Fruit fly (Drosophila melanogaster) whole organism, embryonic: ENCODE results near the gene Sr-CIII.

Experiments
- Abd-B ChIP-seq: fragments of 200-800 bp; sonication (Bioruptor generic); optimal IDR thresholded peaks from 2 replicates; lab custom pipeline; 2018; ENCODE audit warnings: missing biosample characterization, mild to moderate bottlenecking, missing genetic modification characterization, moderate library complexity
- Aef1 ChIP-seq: fragments of 200-800 bp; sonication (Bioruptor generic); IDR thresholded peaks from 3 replicates; pipeline ENCODE4 v1.3.6; 2022; ENCODE audit warnings: missing biosample characterization, missing genetic modification characterization
- CG12219 ChIP-seq: fragments of 200-800 bp; sonication (Bioruptor generic); optimal IDR thresholded peaks from 3 replicates; lab custom pipeline; 2018; ENCODE audit warnings: missing biosample characterization, mild to moderate bottlenecking, missing genetic modification characterization
- CG12391 ChIP-seq: fragments of 200-800 bp; sonication (Bioruptor generic); optimal IDR thresholded peaks from 3 replicates; lab custom pipeline; 2018; ENCODE audit warnings: missing biosample characterization, mild to moderate bottlenecking, missing genetic modification characterization, moderate library complexity
- CG14014 ChIP-seq: fragments of 200-800 bp; sonication (Bioruptor generic); IDR thresholded peaks from 2 replicates; pipeline ENCODE4 v1.3.6; 2022; ENCODE audit warnings: missing biosample characterization, missing genetic modification characterization
- CG1602 ChIP-seq: fragments of 200-800 bp; sonication (Bioruptor generic); optimal IDR thresholded peaks from 3 replicates; lab custom pipeline; 2016; ENCODE audit warnings: missing biosample characterization, missing genetic modification characterization
- CG17328 ChIP-seq: fragments of 200-800 bp; sonication (Bioruptor generic); IDR thresholded peaks from 2 replicates; pipeline ENCODE4 v1.3.6; 2022; ENCODE audit warnings: missing biosample characterization, missing genetic modification characterization
- CG1792 ChIP-seq: fragments of 200-800 bp; sonication (Bioruptor generic); optimal IDR thresholded peaks from 2 replicates; lab custom pipeline; 2016; ENCODE audit warnings: missing biosample characterization, missing genetic modification characterization
- CG18599 ChIP-seq: fragments of 200-800 bp; sonication (Bioruptor generic); optimal IDR thresholded peaks from 3 replicates; lab custom pipeline; 2017; ENCODE audit warnings: missing biosample characterization, missing genetic modification characterization, mild to moderate bottlenecking, moderate library complexity, missing genetic modification reagents
- CG18619 ChIP-seq: fragments of 200-800 bp; sonication (Bioruptor generic); optimal IDR thresholded peaks from 3 replicates; lab custom pipeline; 2017; ENCODE audit warnings: missing biosample characterization, mild to moderate bottlenecking, missing genetic modification characterization
- CG2202 ChIP-seq: fragments of 200-800 bp; sonication (Bioruptor generic); optimal IDR thresholded peaks from 2 replicates; lab custom pipeline; 2018; ENCODE audit warnings: missing biosample characterization, mild to moderate bottlenecking, missing genetic modification characterization
- CG31224 ChIP-seq: fragments of 200-800 bp; sonication (Bioruptor generic); IDR thresholded peaks from 2 replicates; pipeline ENCODE4 v1.3.6; 2022; ENCODE audit warnings: missing biosample characterization, missing genetic modification characterization
- CG31441 ChIP-seq: fragments of 200-800 bp; sonication (Bioruptor generic); IDR thresholded peaks from 2 replicates; pipeline ENCODE4 v1.3.6; 2022; ENCODE audit warnings: missing biosample characterization, missing genetic modification characterization
- CG34422 ChIP-seq: fragments of 200-800 bp; sonication (Bioruptor generic); IDR thresholded peaks from 3 replicates; pipeline ENCODE4 v1.3.6; 2022; ENCODE audit warnings: missing biosample characterization, missing genetic modification characterization
- CG6272 ChIP-seq: fragments of 200-800 bp; sonication (Bioruptor generic); IDR thresholded peaks from 2 replicates; pipeline ENCODE4 v1.3.6; 2022; ENCODE audit warnings: missing biosample characterization, missing genetic modification characterization
- CoRest ChIP-seq: fragments of 200-800 bp; sonication (Bioruptor generic); optimal IDR thresholded peaks from 3 replicates; lab custom pipeline; 2018; ENCODE audit warnings: missing biosample characterization, mild to moderate bottlenecking, missing genetic modification characterization, moderate library complexity
- Dll ChIP-seq: fragments of 200-800 bp; sonication (Bioruptor generic); IDR thresholded peaks from 4 replicates; pipeline ENCODE4 v1.3.6; 2022; ENCODE audit warnings: missing biosample characterization, missing genetic modification characterization; ENCODE audit not compliant: partially characterized antibody
- Dp ChIP-seq: fragments of 200-800 bp; sonication (Bioruptor generic); optimal IDR thresholded peaks from 2 replicates; lab custom pipeline; 2018; ENCODE audit warnings: missing biosample characterization, mild to moderate bottlenecking, missing genetic modification characterization, moderate library complexity
- ERR ChIP-seq: fragments of 200-800 bp; sonication (Bioruptor generic); optimal IDR thresholded peaks from 2 replicates; lab custom pipeline; 2016; ENCODE audit warnings: missing biosample characterization, missing genetic modification characterization
- Hey ChIP-seq: fragments of 200-800 bp; sonication (Bioruptor generic); optimal IDR thresholded peaks from 3 replicates; lab custom pipeline; 2018; ENCODE audit warnings: missing biosample characterization, mild to moderate bottlenecking, missing genetic modification characterization
- Jarid2 ChIP-seq: fragments of 200-800 bp; sonication (Bioruptor generic); optimal IDR thresholded peaks from 3 replicates; lab custom pipeline; 2017; ENCODE audit warnings: mild to moderate bottlenecking, missing biosample characterization, missing genetic modification reagents, missing genetic modification characterization
- MESR4 ChIP-seq: fragments of 200-800 bp; sonication (Bioruptor generic); optimal IDR thresholded peaks from 2 replicates; lab custom pipeline; 2018; ENCODE audit warnings: missing biosample characterization, mild to moderate bottlenecking, missing genetic modification characterization, moderate library complexity
- Myb ChIP-seq: fragments of 200-800 bp; sonication (Bioruptor generic); optimal IDR thresholded peaks from 2 replicates; lab custom pipeline; 2016; ENCODE audit warnings: missing biosample characterization, missing genetic modification characterization
- Neu2 ChIP-seq: fragments of 200-800 bp; sonication (Bioruptor generic); optimal IDR thresholded peaks from 3 replicates; lab custom pipeline; 2016; ENCODE audit warnings: missing biosample characterization, missing genetic modification characterization, borderline replicate concordance
- Oli ChIP-seq: fragments of 200-800 bp; sonication (Bioruptor generic); optimal IDR thresholded peaks from 2 replicates; lab custom pipeline; 2018; ENCODE audit warnings: missing biosample characterization, mild to moderate bottlenecking, missing genetic modification characterization, moderate library complexity
- Opbp ChIP-seq: fragments of 200-800 bp; sonication (Bioruptor generic); IDR thresholded peaks from 3 replicates; pipeline ENCODE4 v1.3.6; 2022; ENCODE audit warnings: missing biosample characterization, missing genetic modification characterization; ENCODE audit not compliant: partially characterized antibody
- Ptx1 ChIP-seq: fragments of 200-800 bp; sonication (Bioruptor generic); IDR thresholded peaks from 2 replicates; pipeline ENCODE4 v1.3.6; 2022; ENCODE audit warnings: missing biosample characterization, missing genetic modification characterization
- Xrp1 ChIP-seq: fragments of 200-800 bp; sonication (Bioruptor generic); IDR thresholded peaks from 2 replicates; pipeline ENCODE4 v1.3.6; 2022; ENCODE audit warnings: missing biosample characterization, missing genetic modification characterization
- aop ChIP-seq: fragments of 200-800 bp; sonication (Bioruptor generic); IDR thresholded peaks from 2 replicates; pipeline ENCODE4 v1.3.6; 2022; ENCODE audit warnings: missing biosample characterization, missing genetic modification characterization
- bbx ChIP-seq: fragments of 200-800 bp; sonication (Bioruptor generic); IDR thresholded peaks from 2 replicates; pipeline ENCODE4 v1.3.6; 2022; ENCODE audit warnings: missing biosample characterization, missing genetic modification characterization; ENCODE audit not compliant: partially characterized antibody
- br ChIP-seq: fragments of >200 bp; optimal IDR thresholded peaks from 2 replicates; lab custom pipeline; 2017
- cato ChIP-seq: fragments of 200-800 bp; sonication (Bioruptor generic); optimal IDR thresholded peaks from 2 replicates; lab custom pipeline; 2016; ENCODE audit warnings: missing biosample characterization, missing genetic modification characterization, borderline replicate concordance
- ci ChIP-seq: fragments of 200-800 bp; sonication (Bioruptor generic); IDR thresholded peaks from 3 replicates; pipeline ENCODE4 v1.3.6; 2022; ENCODE audit warnings: missing biosample characterization, missing genetic modification characterization
- disco-r ChIP-seq: fragments of 200-800 bp; sonication (Bioruptor generic); optimal IDR thresholded peaks from 2 replicates; lab custom pipeline; 2016; ENCODE audit warnings: missing biosample characterization, missing genetic modification characterization
- eve ChIP-seq, 2 experiments: fragments of >200 bp; optimal IDR thresholded peaks; 2 replicates each; lab custom pipeline; 2017; ENCODE audit warnings: missing biosample characterization in 2 of 2, missing genetic modification characterization in 2 of 2
- fd96Cb ChIP-seq: fragments of 200-800 bp; sonication (Bioruptor generic); optimal IDR thresholded peaks from 2 replicates; lab custom pipeline; 2018; ENCODE audit warnings: missing biosample characterization, mild to moderate bottlenecking, missing genetic modification characterization, moderate library complexity
- gcm2 ChIP-seq: fragments of 200-800 bp; sonication (Bioruptor generic); optimal IDR thresholded peaks from 2 replicates; lab custom pipeline; 2016; ENCODE audit warnings: missing biosample characterization, missing genetic modification characterization
- gem ChIP-seq: fragments of 200-800 bp; sonication (Bioruptor generic); optimal IDR thresholded peaks from 2 replicates; lab custom pipeline; 2019; ENCODE audit warnings: missing biosample characterization, mild to moderate bottlenecking, missing genetic modification characterization, moderate library complexity
- h ChIP-seq: fragments of >200 bp; optimal IDR thresholded peaks from 2 replicates; lab custom pipeline; 2017
- knrl ChIP-seq: fragments of 200-800 bp; sonication (Bioruptor generic); IDR thresholded peaks from 3 replicates; pipeline ENCODE4 v1.3.6; 2022; ENCODE audit warnings: missing biosample characterization, missing genetic modification characterization; ENCODE audit not compliant: partially characterized antibody
- lab ChIP-seq: fragments of 200-800 bp; sonication (Bioruptor generic); optimal IDR thresholded peaks from 3 replicates; lab custom pipeline; 2017; ENCODE audit warnings: missing biosample characterization, missing genetic modification characterization, mild to moderate bottlenecking, moderate library complexity, missing genetic modification reagents
- luna ChIP-seq: fragments of 200-800 bp; sonication (Bioruptor generic); optimal IDR thresholded peaks from 2 replicates; lab custom pipeline; 2016; ENCODE audit warnings: missing biosample characterization, missing genetic modification characterization
- pb ChIP-seq: fragments of 200-800 bp; sonication (Bioruptor generic); optimal IDR thresholded peaks from 3 replicates; lab custom pipeline; 2016; ENCODE audit warnings: missing biosample characterization, missing genetic modification characterization
- prd ChIP-seq, 3 experiments: fragments of >200 bp in 2 of 3; fragments of 200-800 bp in 1 of 3; sonication (Bioruptor generic) in 1 of 3; optimal IDR thresholded peaks in 2 of 3; IDR thresholded peaks in 1 of 3; 2 replicates in 2 of 3; 3 replicates in 1 of 3; pipeline versions ENCODE4 v1.3.6 to Lab custom; 2017 to 2022; ENCODE audit warnings: missing biosample characterization in 1 of 3, missing genetic modification characterization in 1 of 3
- ranshi ChIP-seq: fragments of 200-800 bp; sonication (Bioruptor generic); IDR thresholded peaks from 2 replicates; pipeline ENCODE4 v1.3.6; 2022; ENCODE audit warnings: missing biosample characterization, missing genetic modification characterization
- row ChIP-seq: fragments of 200-800 bp; sonication (Bioruptor generic); IDR thresholded peaks from 3 replicates; pipeline ENCODE4 v1.3.6; 2022; ENCODE audit warnings: missing biosample characterization, missing genetic modification characterization
- sqz ChIP-seq: fragments of 200-800 bp; sonication (Bioruptor generic); optimal IDR thresholded peaks from 3 replicates; lab custom pipeline; 2018; ENCODE audit warnings: missing biosample characterization, mild to moderate bottlenecking, missing genetic modification characterization
- sug ChIP-seq: fragments of 200-800 bp; optimal IDR thresholded peaks from 2 replicates; lab custom pipeline; 2019; ENCODE audit warnings: missing biosample characterization, mild to moderate bottlenecking, missing genetic modification characterization, moderate library complexity
- tgo ChIP-seq: fragments of 200-800 bp; sonication (Bioruptor generic); IDR thresholded peaks from 3 replicates; pipeline ENCODE4 v1.3.6; 2022; ENCODE audit warnings: missing biosample characterization, missing genetic modification characterization
- trem ChIP-seq: fragments of 200-800 bp; optimal IDR thresholded peaks from 3 replicates; lab custom pipeline; 2019; ENCODE audit warnings: missing biosample characterization, mild to moderate bottlenecking, missing genetic modification characterization, moderate library complexity
- tup ChIP-seq: fragments of 200-800 bp; sonication (Bioruptor generic); optimal IDR thresholded peaks from 2 replicates; lab custom pipeline; 2016; ENCODE audit warnings: missing biosample characterization, mild to moderate bottlenecking, missing genetic modification characterization, moderate library complexity

Gene Sr-CIII

dm6 chr2L:4084166-4084565 is 36.0 kb upstream of the Sr-CIII start (continued):
- TF ChIP-seq Abd-B (GFP tag; lab: Kevin White, UChicago): no peak
- no peak for TF ChIP-seq Oli
- TF ChIP-seq fd96Cb (tag; lab: Kevin White, UChicago): no peak
- TF ChIP-seq cato (GFP tag; lab: Kevin White, UChicago): no peak
- no peak for TF ChIP-seq CG17328
- no peak for TF ChIP-seq CG18619 (GFP tag; lab: Kevin White, UChicago)
- no peak for TF ChIP-seq CoRest (tag; lab: Kevin White, UChicago)
- no peak for TF ChIP-seq Myb (GFP tag; lab: Kevin White, UChicago)
- TF ChIP-seq Hey (tag; lab: Kevin White, UChicago): no peak
- no peak for TF ChIP-seq disco-r (GFP tag; lab: Kevin White, UChicago)
- TF ChIP-seq tgo: no peak
- no peak for TF ChIP-seq CG1792 (GFP tag; lab: Kevin White, UChicago)
- TF ChIP-seq Dll: no peak
- no peak for TF ChIP-seq Jarid2 (GFP tag; lab: Kevin White, UChicago)
- TF ChIP-seq ranshi (GFP tag; lab: Robert Waterston, UW): no peak
- TF ChIP-seq Dp: no peak
- no peak for TF ChIP-seq luna
- peak; percentile 40; the same call in 1 of the 2 replicates for TF ChIP-seq Ptx1 (GFP tag; lab: Robert Waterston, UW)
- TF ChIP-seq CG34422 (GFP tag; lab: Robert Waterston, UW): no peak
- TF ChIP-seq Aef1 (GFP tag; lab: Robert Waterston, UW): no peak
- TF ChIP-seq gem (tag; lab: Kevin White, UChicago): peak; percentile 53
- peak in 1 of 2 experiments; percentile 18 for TF ChIP-seq eve (GFP tag; optimal IDR thresholded peaks at IDR 0.05; lab: Kevin White, UChicago)
- no peak for TF ChIP-seq ci (GFP tag; lab: Robert Waterston, UW)
- no peak for TF ChIP-seq knrl (GFP tag; lab: Robert Waterston, UW)
- TF ChIP-seq CG14014 (GFP tag; lab: Robert Waterston, UW): no peak
- no peak for TF ChIP-seq aop
- TF ChIP-seq CG31224 (GFP tag; lab: Robert Waterston, UW): no peak
- TF ChIP-seq CG6272 (GFP tag; lab: Robert Waterston, UW): no peak
- peak; percentile 25 for TF ChIP-seq CG12391 (tag; lab: Kevin White, UChicago)
- no peak for TF ChIP-seq h (lab: Kevin White, UChicago)
- TF ChIP-seq tup (GFP tag; lab: Kevin White, UChicago): no peak
- no peak for TF ChIP-seq gcm2
- no peak for TF ChIP-seq ERR (GFP tag; lab: Kevin White, UChicago)
- TF ChIP-seq prd (optimal IDR thresholded peaks at IDR 0.05; lab: Kevin White, UChicago): no peak
- TF ChIP-seq prd (GFP tag; IDR thresholded peaks at IDR 0.05; lab: Robert Waterston, UW): 0 out of 3 replicates have a peak, but pooled peaks have one; percentile 21
- TF ChIP-seq Opbp (GFP tag; lab: Robert Waterston, UW): no peak
- no peak for TF ChIP-seq pb (GFP tag; lab: Kevin White, UChicago)
- no peak for TF ChIP-seq sug (tag; lab: Kevin White, UChicago)
- TF ChIP-seq row: peak; percentile 40; the same call in 2 of the 3 replicates
- TF ChIP-seq sqz (GFP tag; lab: Kevin White, UChicago): no peak
- no peak for TF ChIP-seq CG2202
- no peak for TF ChIP-seq Neu2 (GFP tag; lab: Kevin White, UChicago)
- no peak for TF ChIP-seq CG1602 (GFP tag; lab: Kevin White, UChicago)
- TF ChIP-seq CG18599 (GFP tag; lab: Kevin White, UChicago): peak; percentile 64
- 0 out of 2 replicates have a peak, but pooled peaks have one; percentile 32 for TF ChIP-seq Xrp1 (GFP tag; lab: Robert Waterston, UW)
- no peak for TF ChIP-seq trem
- no peak for TF ChIP-seq br (lab: Kevin White, UChicago)
- TF ChIP-seq CG12219 (GFP tag; lab: Kevin White, UChicago): no peak
- TF ChIP-seq bbx (GFP tag; lab: Robert Waterston, UW): no peak
- no peak for TF ChIP-seq MESR4 (GFP tag; lab: Kevin White, UChicago)
- TF ChIP-seq CG31441 (GFP tag; lab: Robert Waterston, UW): no peak
- TF ChIP-seq lab (GFP tag; lab: Kevin White, UChicago): peak; percentile 55
